Fruit fly (Drosophila melanogaster): ENCODE results near the gene CG12071.

CG12071 gene

DNA sequence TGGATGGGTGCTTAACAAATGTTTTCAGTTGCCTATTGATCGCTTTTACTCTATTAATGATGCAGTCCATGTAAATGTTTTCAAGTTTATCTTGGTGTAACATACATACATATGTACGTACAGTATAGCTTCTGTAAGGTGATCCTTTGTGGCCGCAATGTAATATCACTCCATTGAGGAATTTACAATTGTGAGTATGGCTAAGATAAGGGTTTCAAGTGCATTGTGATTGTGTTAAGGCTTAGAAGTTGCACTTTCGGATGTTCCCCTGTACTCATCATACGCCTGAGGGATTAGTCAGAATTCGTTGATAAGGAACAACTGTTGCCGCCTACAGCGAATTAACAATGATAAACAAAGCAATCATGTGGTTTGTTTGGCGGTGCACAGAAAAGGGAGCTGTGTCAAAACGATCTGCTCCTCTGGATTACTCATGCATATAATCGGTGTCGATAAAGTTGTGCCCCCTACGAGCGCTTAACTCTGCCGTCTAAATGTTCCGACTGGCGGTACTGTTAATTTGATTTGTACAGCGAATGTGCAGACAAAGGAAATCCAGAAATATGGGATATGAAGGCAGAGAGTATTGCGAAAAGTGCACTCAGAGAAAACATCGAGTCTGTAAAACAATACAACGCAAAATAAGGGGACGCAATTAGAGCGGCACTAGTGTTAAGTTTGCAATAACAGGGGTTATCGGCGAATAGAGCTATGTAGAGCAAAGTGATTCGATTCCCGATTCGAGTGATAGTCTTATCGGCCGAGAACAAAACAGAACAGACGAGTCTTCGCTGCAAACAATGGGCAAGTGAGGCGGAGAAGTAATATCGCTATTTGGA, 7.1 kb upstream of the CG12071 start (continued):
- TF ChIP-seq gro (GFP tag; optimal IDR thresholded peaks at IDR 0.05) (no peak), ash1 (GFP tag; optimal IDR thresholded peaks at IDR 0.05) (no peak), psq (GFP tag; optimal IDR thresholded peaks at IDR 0.05) (no peak), CG1603 (tag; optimal IDR thresholded peaks at IDR 0.05) (no peak), CG5180 (GFP tag; optimal IDR thresholded peaks at IDR 0.05) (no peak), CG32772 (GFP tag; IDR thresholded peaks at IDR 0.05) (peak; percentile 56; the same call in 1 of the 2 replicates), CG31365 (tag; optimal IDR thresholded peaks at IDR 0.05) (no peak), shn (GFP tag; optimal IDR thresholded peaks at IDR 0.05) (peak; percentile 38), disco-r (GFP tag; optimal IDR thresholded peaks at IDR 0.05) (no peak), sens (GFP tag) (peak; percentile 93), chif (GFP tag; optimal IDR thresholded peaks at IDR 0.05) (peak; percentile 33 to 60), Elba2 (GFP tag; optimal IDR thresholded peaks at IDR 0.05) (no peak), CG30403 (GFP tag; optimal IDR thresholded peaks at IDR 0.05) (peak; percentile 66), fu2 (GFP tag; optimal IDR thresholded peaks at IDR 0.05) (peak; percentile 46), CG9215 (GFP tag; IDR thresholded peaks at IDR 0.05) (peak; percentile 45; the same call in 1 of the 2 replicates), B-H2 (GFP tag; optimal IDR thresholded peaks at IDR 0.05) (no peak), bowl (GFP tag; IDR thresholded peaks at IDR 0.05) (0 out of 2 replicates have a peak, but pooled peaks have one; percentile 18), Sry-δ (GFP tag; optimal IDR thresholded peaks at IDR 0.05) (peak; percentile 23), CG9876 (GFP tag; optimal IDR thresholded peaks at IDR 0.05) (peak; percentile 27), Six4 (GFP tag; optimal IDR thresholded peaks at IDR 0.05) (no peak), CG6654 (GFP tag; optimal IDR thresholded peaks at IDR 0.05) (no peak), CG32767 (GFP tag; IDR thresholded peaks at IDR 0.05) (0 out of 2 replicates have a peak, but pooled peaks have one; percentile 36), br (optimal IDR thresholded peaks at IDR 0.05) (no peak), klu (GFP tag; IDR thresholded peaks at IDR 0.05) (no peak), H2.0 (GFP tag; IDR thresholded peaks at IDR 0.05) (peak; percentile 74), CG2116 (GFP tag; optimal IDR thresholded peaks at IDR 0.05) (no peak), Neu2 (GFP tag; optimal IDR thresholded peaks at IDR 0.05; ENCODE audit: borderline replicate concordance) (no peak), CG11695 (GFP tag; IDR thresholded peaks at IDR 0.05) (peak; percentile 52; the same call in 1 of the 3 replicates), sna (GFP tag; IDR thresholded peaks at IDR 0.05; ENCODE audit: partially characterized antibody) (no peak), Dp (GFP tag; optimal IDR thresholded peaks at IDR 0.05) (no peak), az2 (GFP tag; optimal IDR thresholded peaks at IDR 0.05) (peak; percentile 64), cg (GFP tag; optimal IDR thresholded peaks at IDR 0.05) (no peak), Dip3 (GFP tag; optimal IDR thresholded peaks at IDR 0.05) (peak; percentile 46), CG9797 (GFP tag; optimal IDR thresholded peaks at IDR 0.05) (no peak), pita (GFP tag; optimal IDR thresholded peaks at IDR 0.05) (no peak), Stat92E (GFP tag; optimal IDR thresholded peaks at IDR 0.05) (no peak), CG16779 (GFP tag; IDR thresholded peaks at IDR 0.05) (0 out of 2 replicates have a peak, but pooled peaks have one; percentile 32), fd64A (GFP tag; optimal IDR thresholded peaks at IDR 0.05) (peak; percentile 49), D (optimal IDR thresholded peaks at IDR 0.05) (no peak), D (GFP tag; optimal IDR thresholded peaks at IDR 0.05) (peak; percentile 54), CG10565 (GFP tag; optimal IDR thresholded peaks at IDR 0.05) (no peak), kay (GFP tag; optimal IDR thresholded peaks at IDR 0.05) (peak; percentile 38), crol (GFP tag; IDR thresholded peaks at IDR 0.05) (0 out of 2 replicates have a peak, but pooled peaks have one; percentile 20), otp (GFP tag; IDR thresholded peaks at IDR 0.05) (peak; percentile 63; the same call in 1 of the 3 replicates), rib (GFP tag; IDR thresholded peaks at IDR 0.05) (no peak), CG8478 (optimal IDR thresholded peaks at IDR 0.05) (no peak), CG10147 (GFP tag; optimal IDR thresholded peaks at IDR 0.05) (peak; percentile 40), odd (GFP tag; optimal IDR thresholded peaks at IDR 0.05) (no peak), MBD-R2 (GFP tag; IDR thresholded peaks at IDR 0.05) (peak; percentile 50; the same call in 1 of the 2 replicates), Nf-YC (tag; optimal IDR thresholded peaks at IDR 0.05) (no peak)
